Fruit fly (Drosophila melanogaster) whole organism, wandering third instar larva: ENCODE measurements around the gene CG14721.

ENCODE experiments used
- CG32264 ChIP-seq: fragments of 200-800 bp; sonication (Bioruptor generic); optimal IDR thresholded peaks from 2 replicates; lab custom pipeline; 2016; ENCODE audit warnings: missing biosample characterization, missing genetic modification characterization
- Dif ChIP-seq: fragments of 200-275, 200-300 bp; sonication (Bioruptor generic); optimal IDR thresholded peaks from 2 replicates; lab custom pipeline; 2018; ENCODE audit warnings: missing biosample characterization, missing genetic modification characterization; ENCODE audit not compliant: partially characterized antibody
- HLH106 ChIP-seq: fragments of 200-800 bp; optimal IDR thresholded peaks from 3 replicates; lab custom pipeline; 2019; ENCODE audit warnings: missing biosample characterization, mild to moderate bottlenecking, missing genetic modification characterization, moderate library complexity
- Hr78 ChIP-seq: fragments of >200 bp; optimal IDR thresholded peaks from 2 replicates; lab custom pipeline; 2017; ENCODE audit warnings: missing biosample characterization, missing genetic modification characterization
- Mio ChIP-seq: sonication (Bioruptor generic); optimal IDR thresholded peaks from 2 replicates; lab custom pipeline; 2016; ENCODE audit warnings: missing biosample characterization, missing genetic modification characterization
- OdsH ChIP-seq: fragments of 200-800 bp; sonication (Bioruptor generic); optimal IDR thresholded peaks from 2 replicates; lab custom pipeline; 2016; ENCODE audit warnings: missing biosample characterization, mild to moderate bottlenecking, missing genetic modification characterization
- br ChIP-seq: fragments of 200-800 bp; sonication (Bioruptor generic); optimal IDR thresholded peaks from 2 replicates; lab custom pipeline; 2016; ENCODE audit warnings: missing biosample characterization, missing genetic modification characterization
- dsf ChIP-seq: sonication (Bioruptor generic); optimal IDR thresholded peaks from 2 replicates; lab custom pipeline; 2016; ENCODE audit warnings: missing biosample characterization, missing genetic modification characterization, borderline replicate concordance
- foxo ChIP-seq, 2 experiments: fragments of 200-800 bp; sonication (Bioruptor generic); optimal IDR thresholded peaks; 2 replicates in 1 of 2; 3 replicates in 1 of 2; lab custom pipeline; 2016 to 2017; ENCODE audit warnings: missing biosample characterization in 2 of 2, missing genetic modification characterization in 2 of 2
- h ChIP-seq: fragments of 200-800 bp; sonication (Bioruptor generic); optimal IDR thresholded peaks from 3 replicates; lab custom pipeline; 2016; ENCODE audit warnings: missing biosample characterization, mild to moderate bottlenecking, missing genetic modification characterization
- pan ChIP-seq: fragments of >200 bp; optimal IDR thresholded peaks from 2 replicates; lab custom pipeline; 2017
- psq ChIP-seq: fragments of 200-800 bp; sonication (Bioruptor generic); optimal IDR thresholded peaks from 3 replicates; lab custom pipeline; 2017; ENCODE audit warnings: missing biosample characterization, mild to moderate bottlenecking, missing genetic modification characterization, moderate library complexity
- sage ChIP-seq: fragments of 200-800 bp; sonication (Bioruptor generic); optimal IDR thresholded peaks from 2 replicates; lab custom pipeline; 2016; ENCODE audit warnings: missing biosample characterization, mild to moderate bottlenecking, missing genetic modification characterization
- usp ChIP-seq: fragments of >200 bp; optimal IDR thresholded peaks from 2 replicates; lab custom pipeline; 2017; ENCODE audit warnings: missing biosample characterization, missing genetic modification characterization

DNA sequence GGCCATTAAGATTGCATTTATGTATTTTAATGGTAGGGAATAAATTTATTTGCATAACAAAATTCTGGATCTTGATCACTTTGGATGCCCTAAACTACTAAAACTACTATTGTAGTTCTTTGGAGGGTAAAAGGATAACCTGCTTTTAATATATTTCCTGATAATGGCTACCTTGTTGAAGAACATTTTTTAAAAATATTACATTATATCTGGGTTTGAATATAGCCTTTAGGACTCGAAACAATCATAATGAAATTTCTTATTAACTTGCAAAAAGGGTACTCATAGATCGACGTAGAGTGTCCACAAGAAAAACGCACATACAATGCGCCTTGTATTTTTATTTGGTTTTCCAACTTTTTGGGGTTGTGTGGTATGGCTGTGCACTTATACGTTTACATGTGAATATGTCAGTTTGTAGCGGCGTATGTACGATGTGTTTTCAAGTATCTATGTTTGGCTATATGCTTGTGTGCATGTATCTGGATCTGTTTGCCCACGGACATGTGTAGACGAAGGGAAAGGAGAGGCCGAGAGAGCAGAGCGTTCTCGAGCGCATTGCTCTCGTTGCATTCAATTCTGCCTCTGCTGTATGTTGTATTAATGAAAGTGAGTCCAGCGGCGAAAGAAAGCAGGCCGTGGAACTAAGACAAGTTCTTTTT is 44.2 kb downstream of the CG14721 start:
- TF ChIP-seq CG32264 (GFP tag; lab: Kevin White, UChicago): peak; percentile 51
- no peak for TF ChIP-seq Hr78 (GFP tag; lab: Kevin White, UChicago)
- TF ChIP-seq OdsH (GFP tag; lab: Kevin White, UChicago): peak; percentile 90
- no peak for TF ChIP-seq dsf (GFP tag; lab: Kevin White, UChicago)
- TF ChIP-seq sage (GFP tag; lab: Kevin White, UChicago): peak; percentile 82
- TF ChIP-seq h (GFP tag; lab: Kevin White, UChicago): peak; percentile 92
- peak; percentile 80 for TF ChIP-seq Dif (GFP tag; lab: Kevin White, UChicago)
- no peak for TF ChIP-seq usp
- peak; percentile 68 for TF ChIP-seq psq (GFP tag; lab: Kevin White, UChicago)
- peak; percentile 90 for TF ChIP-seq HLH106 (tag; lab: Kevin White, UChicago)
- TF ChIP-seq br (GFP tag; lab: Kevin White, UChicago): peak; percentile 82
- TF ChIP-seq Mio: no peak
- TF ChIP-seq pan (lab: Kevin White, UChicago): no peak
- peak in 1 of 2 experiments; percentile 87 for TF ChIP-seq foxo (GFP tag; optimal IDR thresholded peaks at IDR 0.05; lab: Kevin White, UChicago)
